Worm (Caenorhabditis elegans): ENCODE data around the gene F14D2.7.

DNA sequence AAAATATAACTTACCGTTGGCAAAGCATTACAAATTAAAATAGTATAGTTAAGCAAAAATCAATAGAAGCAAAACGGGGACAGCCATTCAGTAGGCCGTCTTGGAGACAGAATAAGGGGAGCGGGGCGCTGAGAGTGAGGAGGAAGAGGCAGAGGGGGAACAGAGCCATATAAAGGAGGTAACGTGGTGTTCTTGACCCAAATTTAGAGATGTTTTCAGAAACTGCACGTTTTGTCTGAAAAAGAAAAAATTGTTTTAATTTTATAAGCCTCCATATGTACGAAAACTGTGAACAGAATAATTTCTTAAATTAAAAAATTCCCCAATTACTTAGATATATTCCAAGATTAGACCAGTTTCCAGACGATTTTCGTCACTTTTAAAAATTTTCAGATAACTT, 25.0 kb downstream of the F14D2.7 start, which contains the start of gene F39E9.6:
- TF ChIP-seq ama-1 (optimal IDR thresholded peaks at IDR 0.05), result no peak
- no peak for TF ChIP-seq ets-7 (tag; optimal IDR thresholded peaks at IDR 0.05)
- TF ChIP-seq flt-1 (GFP tag; IDR thresholded peaks at IDR 0.05), result no peak
- no peak for TF ChIP-seq hnd-1 (tag; optimal IDR thresholded peaks at IDR 0.05)
- TF ChIP-seq pes-1 (GFP tag; IDR thresholded peaks at IDR 0.05), result no peak
- no peak for TF ChIP-seq scrt-1 (GFP tag; IDR thresholded peaks at IDR 0.05)

All from whole organism, early embryonic.